Fruit fly (Drosophila melanogaster): ENCODE results near the gene CG32987.

Gene CG32987

dm6 chr2L:8834806-8835483 is 28.7 kb upstream of the CG32987 start (continued):
- peak; percentile 37 for TF ChIP-seq CG11723 (GFP tag; optimal IDR thresholded peaks at IDR 0.05)
- TF ChIP-seq CG10979 (tag; optimal IDR thresholded peaks at IDR 0.05): peak; percentile 80
- 0 out of 2 replicates have a peak, but pooled peaks have one; percentile 25 for TF ChIP-seq CG11696 (GFP tag; IDR thresholded peaks at IDR 0.05)
- no peak for TF ChIP-seq CG13894 (tag; optimal IDR thresholded peaks at IDR 0.05)
- TF ChIP-seq CG15073 (GFP tag; optimal IDR thresholded peaks at IDR 0.05): no peak
- no peak for TF ChIP-seq pros (GFP tag; optimal IDR thresholded peaks at IDR 0.05)
- TF ChIP-seq CG2199 (GFP tag; IDR thresholded peaks at IDR 0.05): no peak
- TF ChIP-seq Lpt (GFP tag; optimal IDR thresholded peaks at IDR 0.05): no peak
- peak; percentile 18 for TF ChIP-seq Neu2 (GFP tag; optimal IDR thresholded peaks at IDR 0.05; ENCODE audit: borderline replicate concordance)
- peak; percentile 48 for TF ChIP-seq dimm (GFP tag; IDR thresholded peaks at IDR 0.05)
- no peak for TF ChIP-seq CG12299 (tag; optimal IDR thresholded peaks at IDR 0.05)
- TF ChIP-seq vvl (GFP tag; IDR thresholded peaks at IDR 0.05): peak; percentile 93
- TF ChIP-seq ham (GFP tag; IDR thresholded peaks at IDR 0.05): no peak
- TF ChIP-seq CG3163 (GFP tag; optimal IDR thresholded peaks at IDR 0.05): no peak
- no peak for TF ChIP-seq CG1832 (GFP tag; optimal IDR thresholded peaks at IDR 0.05)
- peak; percentile 54 for TF ChIP-seq CG2712 (tag; optimal IDR thresholded peaks at IDR 0.05)
- no peak for TF ChIP-seq Hr39 (optimal IDR thresholded peaks at IDR 0.05)
- TF ChIP-seq CG10147 (GFP tag; optimal IDR thresholded peaks at IDR 0.05): peak; percentile 37
- peak; percentile 45 for TF ChIP-seq CG8388 (GFP tag; optimal IDR thresholded peaks at IDR 0.05)
- TF ChIP-seq cato (GFP tag; optimal IDR thresholded peaks at IDR 0.05; ENCODE audit: borderline replicate concordance): no peak
- no peak for TF ChIP-seq CG4328 (GFP tag; optimal IDR thresholded peaks at IDR 0.05)
- TF ChIP-seq cad (GFP tag; optimal IDR thresholded peaks at IDR 0.05): no peak
- no peak; the same call in 3 of the 4 replicates for TF ChIP-seq Gug (GFP tag; IDR thresholded peaks at IDR 0.05)
- no peak for TF ChIP-seq CG10274 (GFP tag; optimal IDR thresholded peaks at IDR 0.05)
- peak; percentile 32 for TF ChIP-seq CG2678 (tag; optimal IDR thresholded peaks at IDR 0.05)
- TF ChIP-seq nerfin-1 (tag; optimal IDR thresholded peaks at IDR 0.05): no peak
- no peak for TF ChIP-seq pho (GFP tag; optimal IDR thresholded peaks at IDR 0.05)
- no peak for TF ChIP-seq gfzf (GFP tag; optimal IDR thresholded peaks at IDR 0.05)
- TF ChIP-seq CG4424 (GFP tag; optimal IDR thresholded peaks at IDR 0.05): peak; percentile 13
- no peak for TF ChIP-seq h (optimal IDR thresholded peaks at IDR 0.05)
- TF ChIP-seq ash1 (GFP tag; optimal IDR thresholded peaks at IDR 0.05): no peak
- TF ChIP-seq chm (GFP tag; IDR thresholded peaks at IDR 0.05): peak; percentile 82
- TF ChIP-seq dpn (GFP tag; optimal IDR thresholded peaks at IDR 0.05): peak; percentile 1 to 49
- TF ChIP-seq pfk (GFP tag; optimal IDR thresholded peaks at IDR 0.05): no peak
- TF ChIP-seq CG1529 (GFP tag; optimal IDR thresholded peaks at IDR 0.05): peak; percentile 59
- no peak for TF ChIP-seq CG3065 (GFP tag; optimal IDR thresholded peaks at IDR 0.05)
- TF ChIP-seq Max (GFP tag; optimal IDR thresholded peaks at IDR 0.05): peak; percentile 70
- TF ChIP-seq CG4707 (GFP tag; optimal IDR thresholded peaks at IDR 0.05): peak; percentile 6
- TF ChIP-seq yki (optimal IDR thresholded peaks at IDR 0.05): no peak
- TF ChIP-seq CG10959 (GFP tag; IDR thresholded peaks at IDR 0.05): peak; percentile 88
- TF ChIP-seq amos (GFP tag; IDR thresholded peaks at IDR 0.05; ENCODE audit: partially characterized antibody): no peak
- TF ChIP-seq oc (tag; optimal IDR thresholded peaks at IDR 0.05): peak; percentile 42
- no peak for TF ChIP-seq rib (GFP tag; IDR thresholded peaks at IDR 0.05)
- TF ChIP-seq CG4282 (GFP tag; optimal IDR thresholded peaks at IDR 0.05): no peak
- peak; percentile 18; the same call in 1 of the 2 replicates for TF ChIP-seq CG14014 (GFP tag; IDR thresholded peaks at IDR 0.05)
- peak; percentile 52 for TF ChIP-seq btn (GFP tag; optimal IDR thresholded peaks at IDR 0.05)
- TF ChIP-seq CG10366 (GFP tag; IDR thresholded peaks at IDR 0.05): peak; percentile 32; the same call in 1 of the 2 replicates
- no peak for TF ChIP-seq CG7928 (GFP tag; optimal IDR thresholded peaks at IDR 0.05)
- peak; percentile 26 for TF ChIP-seq Mad (GFP tag; optimal IDR thresholded peaks at IDR 0.05)
- TF ChIP-seq Oaz (GFP tag; IDR thresholded peaks at IDR 0.05): peak; percentile 63
- TF ChIP-seq Dbx (GFP tag; IDR thresholded peaks at IDR 0.05): 0 out of 3 replicates have a peak, but pooled peaks have one; percentile 8

All from whole organism, embryonic.